Worm (Caenorhabditis elegans) whole organism, early embryonic: ENCODE results near the gene sre-43.

Experiments
- aly-1 ChIP-seq: sonication (generic microtip); optimal IDR thresholded peaks from 2 replicates; lab custom pipeline; 2016; ENCODE audit warnings: missing genetic modification characterization, missing compliant biosample characterization
- ama-1 ChIP-seq: fragments of 150-350 bp; optimal IDR thresholded peaks from 2 replicates; lab custom pipeline; 2014
- ceh-13 ChIP-seq: fragments of 200-800 bp; sonication (Bioruptor generic); optimal IDR thresholded peaks from 2 replicates; lab custom pipeline; 2018; ENCODE audit warnings: mild to moderate bottlenecking, missing genetic modification characterization, missing compliant biosample characterization
- ceh-36 ChIP-seq: sonication (generic microtip); optimal IDR thresholded peaks from 2 replicates; lab custom pipeline; 2016; ENCODE audit warnings: missing genetic modification characterization, inconsistent platforms, missing compliant biosample characterization
- flt-1 ChIP-seq: fragments of 200-800 bp; sonication (Bioruptor generic); IDR thresholded peaks from 2 replicates; pipeline ENCODE4 v1.3.6; 2022; ENCODE audit warnings: missing genetic modification characterization, missing compliant biosample characterization
- hmbx-1 ChIP-seq: sonication (generic microtip); optimal IDR thresholded peaks from 2 replicates; lab custom pipeline; 2016; ENCODE audit warnings: mild to moderate bottlenecking, missing genetic modification characterization, missing compliant biosample characterization
- hnd-1 ChIP-seq: sonication (generic microtip); optimal IDR thresholded peaks from 2 replicates; lab custom pipeline; 2016; ENCODE audit warnings: missing genetic modification characterization, missing compliant biosample characterization
- sea-1 ChIP-seq: fragments of 200-800 bp; sonication (Bioruptor generic); conservative IDR thresholded peaks from 2 replicates; pipeline ENCODE4 v1.3.6; 2022; ENCODE audit warnings: missing genetic modification characterization, missing compliant biosample characterization
- tbx-11 ChIP-seq: fragments of 200-800 bp; sonication (Bioruptor generic); IDR thresholded peaks from 2 replicates; pipeline ENCODE4 v1.3.6; 2022; ENCODE audit warnings: missing genetic modification characterization, missing compliant biosample characterization

- TF ChIP-seq flt-1, result no peak
- TF ChIP-seq ama-1 (lab: Kevin White, UChicago), result no peak
- no peak for TF ChIP-seq hnd-1 (tag; lab: Kevin White, UChicago)
- no peak for TF ChIP-seq ceh-13 (GFP tag; lab: Kevin White, UChicago)
- TF ChIP-seq hmbx-1 (tag; lab: Kevin White, UChicago), result no peak
- TF ChIP-seq ceh-36 (tag; lab: Kevin White, UChicago), result no peak
- no peak for TF ChIP-seq sea-1 (GFP tag; lab: Robert Waterston, UW)
- TF ChIP-seq tbx-11, result no peak
- no peak for TF ChIP-seq aly-1 (tag; lab: Kevin White, UChicago)
Measured at ce11 chrII:14016865-14017264, 48.0 kb upstream of the sre-43 start, which contains the start of gene cyp-37A1.
